Worm (Caenorhabditis elegans) whole organism, L4 larva: ENCODE results near the gene R02F11.9.

Source experiments
- D1046.2 ChIP-seq: fragments of 200-800 bp; sonication (Bioruptor generic); IDR thresholded peaks from 2 replicates; pipeline ENCODE4 v1.3.6; 2022; ENCODE audit warnings: missing genetic modification characterization, missing compliant biosample characterization
- F10B5.3 ChIP-seq: sonication (generic microtip); optimal IDR thresholded peaks from 2 replicates; lab custom pipeline; 2016; ENCODE audit warnings: mild to moderate bottlenecking, missing genetic modification characterization, missing compliant biosample characterization
- F26F4.8 ChIP-seq: fragments of 200-800 bp; sonication (Bioruptor generic); conservative IDR thresholded peaks from 2 replicates; pipeline ENCODE4 v1.3.6; 2022; ENCODE audit warnings: missing genetic modification characterization, missing compliant biosample characterization
- F37D6.2 ChIP-seq: sonication (generic microtip); optimal IDR thresholded peaks from 2 replicates; lab custom pipeline; 2016; ENCODE audit warnings: mild to moderate bottlenecking, missing genetic modification characterization, missing compliant biosample characterization
- F49E8.2 ChIP-seq: sonication (generic microtip); optimal IDR thresholded peaks from 2 replicates; lab custom pipeline; 2016; ENCODE audit warnings: missing compliant biosample characterization, mild to moderate bottlenecking, missing genetic modification characterization, borderline replicate concordance
- Y48G9A.11 ChIP-seq: fragments of 200-800 bp; sonication (Bioruptor generic); IDR thresholded peaks from 2 replicates; pipeline ENCODE4 v1.3.6; 2022; ENCODE audit warnings: missing genetic modification reagents, missing genetic modification characterization, missing compliant biosample characterization
- aha-1 ChIP-seq: fragments of 150-350 bp; peaks from one replicate; lab custom pipeline; 2014; ENCODE audit warnings: missing biosample characterization, missing genetic modification characterization
- arid-1 ChIP-seq: fragments of 200-800 bp; sonication (Bioruptor generic); conservative IDR thresholded peaks from 2 replicates; pipeline ENCODE4 v1.3.6; 2022; ENCODE audit warnings: missing genetic modification reagents, missing genetic modification characterization, missing compliant biosample characterization
- ceh-28 ChIP-seq: fragments of 150-350 bp; optimal IDR thresholded peaks from 2 replicates; lab custom pipeline; 2014; ENCODE audit warnings: missing biosample characterization, missing genetic modification reagents, missing genetic modification characterization
- ceh-44 ChIP-seq: fragments of 200-800 bp; sonication (Bioruptor generic); IDR thresholded peaks from 2 replicates; pipeline ENCODE4 v1.3.6; 2022; ENCODE audit warnings: missing genetic modification reagents, missing genetic modification characterization, missing compliant biosample characterization
- cey-2 ChIP-seq: sonication (generic microtip); optimal IDR thresholded peaks from 3 replicates; lab custom pipeline; 2017; ENCODE audit warnings: missing genetic modification characterization, mild to moderate bottlenecking, missing compliant biosample characterization, antibody characterized with exemption, borderline replicate concordance; ENCODE audit not compliant: insufficient read depth
- daf-12 ChIP-seq: fragments of 150-350 bp; optimal IDR thresholded peaks from 2 replicates; lab custom pipeline; 2014; ENCODE audit warnings: missing biosample characterization, missing genetic modification reagents, missing genetic modification characterization
- daf-16 ChIP-seq, 3 experiments: sonication (generic microtip); optimal IDR thresholded peaks; 2 replicates each; lab custom pipeline; 2016 to 2017; ENCODE audit warnings: missing genetic modification characterization in 3 of 3, missing genetic modification reagents in 3 of 3, mild to moderate bottlenecking in 2 of 3, missing compliant biosample characterization in 2 of 3, missing biosample characterization in 1 of 3, moderate library complexity in 1 of 3
- dmd-8 ChIP-seq: fragments of 200-800 bp; sonication (Bioruptor generic); IDR thresholded peaks from 2 replicates; pipeline ENCODE4 v1.3.6; 2022; ENCODE audit warnings: missing genetic modification characterization, missing compliant biosample characterization
- dmd-9 ChIP-seq: fragments of 200-800 bp; sonication (Bioruptor generic); IDR thresholded peaks from 2 replicates; pipeline ENCODE4 v1.3.6; 2022; ENCODE audit warnings: missing genetic modification reagents, missing genetic modification characterization, missing compliant biosample characterization
- duxl-1 ChIP-seq: sonication (generic microtip); optimal IDR thresholded peaks from 2 replicates; lab custom pipeline; 2016; ENCODE audit warnings: mild to moderate bottlenecking, missing genetic modification characterization, moderate library complexity, missing compliant biosample characterization; ENCODE audit not compliant: poor library complexity
- dve-1 ChIP-seq: sonication (generic microtip); optimal IDR thresholded peaks from 2 replicates; lab custom pipeline; 2017; ENCODE audit warnings: antibody characterized with exemption, mild to moderate bottlenecking, missing genetic modification characterization, missing compliant biosample characterization; ENCODE audit not compliant: insufficient read depth
- egl-27 ChIP-seq: sonication (generic microtip); optimal IDR thresholded peaks from 3 replicates; lab custom pipeline; 2017; ENCODE audit warnings: missing biosample characterization, missing genetic modification reagents, missing genetic modification characterization
- fkh-10 ChIP-seq: fragments of 150-350 bp; optimal IDR thresholded peaks from 2 replicates; lab custom pipeline; 2014; ENCODE audit warnings: missing biosample characterization, missing genetic modification reagents, missing genetic modification characterization
- fos-1 ChIP-seq: fragments of 150-350 bp; optimal IDR thresholded peaks from 2 replicates; lab custom pipeline; 2014; ENCODE audit warnings: missing biosample characterization, missing genetic modification characterization
- gei-8 ChIP-seq: fragments of 200-800 bp; sonication (Bioruptor generic); optimal IDR thresholded peaks from 2 replicates; lab custom pipeline; 2018; ENCODE audit warnings: mild to moderate bottlenecking, missing genetic modification characterization, missing compliant biosample characterization
- hif-1 ChIP-seq, 2 experiments: sonication (generic microtip); optimal IDR thresholded peaks; 2 replicates each; lab custom pipeline; 2016 to 2017; ENCODE audit warnings: missing compliant biosample characterization in 2 of 2, missing genetic modification characterization in 2 of 2, missing genetic modification reagents in 2 of 2, missing genotype in 2 of 2, mild to moderate bottlenecking in 1 of 2
- lin-1 ChIP-seq: fragments of 200-800 bp; sonication (Bioruptor generic); IDR thresholded peaks from 2 replicates; pipeline ENCODE4 v1.3.6; 2022; ENCODE audit warnings: missing genetic modification reagents, missing genetic modification characterization, missing compliant biosample characterization
- lin-15B ChIP-seq: fragments of 150-350 bp; sonication (generic microtip); optimal IDR thresholded peaks from 3 replicates; lab custom pipeline; 2014; ENCODE audit warnings: missing biosample characterization, missing genetic modification characterization
- lin-39 ChIP-seq: fragments of 150-350 bp; optimal IDR thresholded peaks from 2 replicates; lab custom pipeline; 2014; ENCODE audit warnings: missing biosample characterization, missing genetic modification reagents, missing genetic modification characterization
- lsy-2 ChIP-seq, 2 experiments: fragments of 150-350 bp in 1 of 2; sonication (generic microtip) in 1 of 2; optimal IDR thresholded peaks; 2 replicates each; lab custom pipeline; 2014 to 2017; ENCODE audit warnings: missing biosample characterization in 2 of 2, missing genetic modification characterization in 2 of 2
- madf-5 ChIP-seq, 2 experiments: fragments of 200-800 bp; sonication (Bioruptor generic); IDR thresholded peaks; 2 replicates each; pipeline ENCODE4 v1.3.6; 2022; ENCODE audit warnings: missing compliant biosample characterization in 2 of 2, missing genetic modification characterization in 2 of 2
- madf-9 ChIP-seq: fragments of 200-800 bp; sonication (Bioruptor generic); conservative IDR thresholded peaks from 2 replicates; pipeline ENCODE4 v1.3.6; 2022; ENCODE audit warnings: missing genetic modification reagents, missing genetic modification characterization, missing compliant biosample characterization
- mdl-1 ChIP-seq, 2 experiments: fragments of 150-350 bp in 1 of 2; sonication (generic microtip) in 1 of 2; optimal IDR thresholded peaks; 2 replicates each; lab custom pipeline; 2014 to 2017; ENCODE audit warnings: missing biosample characterization in 2 of 2, missing genetic modification characterization in 2 of 2
- mxl-2 ChIP-seq: fragments of 200-800 bp; sonication (Bioruptor generic); conservative IDR thresholded peaks from 2 replicates; pipeline ENCODE4 v1.3.6; 2022; ENCODE audit warnings: missing genetic modification reagents, missing genetic modification characterization, missing compliant biosample characterization
- mxl-3 ChIP-seq: fragments of 200-800 bp; sonication (Bioruptor generic); optimal IDR thresholded peaks from 2 replicates; lab custom pipeline; 2018; ENCODE audit warnings: mild to moderate bottlenecking, missing genetic modification characterization, missing compliant biosample characterization
- nhr-11 ChIP-seq: fragments of 150-350 bp; optimal IDR thresholded peaks from 2 replicates; lab custom pipeline; 2014; ENCODE audit warnings: missing biosample characterization, missing genetic modification characterization
- nhr-111 ChIP-seq: fragments of 200-800 bp; sonication (Bioruptor generic); optimal IDR thresholded peaks from 2 replicates; lab custom pipeline; 2018; ENCODE audit warnings: mild to moderate bottlenecking, missing genetic modification characterization, missing compliant biosample characterization
- nhr-28 ChIP-seq: fragments of 150-350 bp; optimal IDR thresholded peaks from 2 replicates; lab custom pipeline; 2014; ENCODE audit warnings: missing biosample characterization, missing genetic modification characterization
- nhr-41 ChIP-seq: fragments of 200-800 bp; sonication (Bioruptor generic); IDR thresholded peaks from 2 replicates; pipeline ENCODE4 v1.3.6; 2022; ENCODE audit warnings: missing genetic modification reagents, missing genetic modification characterization, missing compliant biosample characterization
- nhr-42 ChIP-seq: fragments of 200-800 bp; sonication (Bioruptor generic); IDR thresholded peaks from 2 replicates; pipeline ENCODE4 v1.3.6; 2022; ENCODE audit warnings: missing genetic modification characterization, missing compliant biosample characterization
- nhr-6 ChIP-seq: fragments of 150-350 bp; optimal IDR thresholded peaks from 2 replicates; lab custom pipeline; 2014; ENCODE audit warnings: missing biosample characterization, missing genetic modification characterization
- nhr-76 ChIP-seq: fragments of 150-350 bp; optimal IDR thresholded peaks from 2 replicates; lab custom pipeline; 2014; ENCODE audit warnings: missing biosample characterization, missing genetic modification characterization
- nhr-77 ChIP-seq: fragments of 150-350 bp; optimal IDR thresholded peaks from 2 replicates; lab custom pipeline; 2014; ENCODE audit warnings: missing biosample characterization, missing genetic modification characterization
- php-3 ChIP-seq: fragments of 200-800 bp; sonication (Bioruptor generic); IDR thresholded peaks from 2 replicates; pipeline ENCODE4 v1.3.6; 2022; ENCODE audit warnings: missing genetic modification reagents, missing genetic modification characterization, missing compliant biosample characterization
- sdz-12 ChIP-seq: fragments of 200-800 bp; sonication (Bioruptor generic); optimal IDR thresholded peaks from 2 replicates; lab custom pipeline; 2018; ENCODE audit warnings: mild to moderate bottlenecking, missing genetic modification characterization, missing compliant biosample characterization
- set-16 ChIP-seq: fragments of 200-800 bp; sonication (Bioruptor generic); IDR thresholded peaks from 2 replicates; pipeline ENCODE4 v1.3.6; 2022; ENCODE audit warnings: missing genetic modification reagents, missing genetic modification characterization, missing compliant biosample characterization
- snpc-1.2 ChIP-seq: fragments of 200-800 bp; sonication (Bioruptor generic); IDR thresholded peaks from 2 replicates; pipeline ENCODE4 v1.3.6; 2022; ENCODE audit warnings: missing genetic modification reagents, missing genetic modification characterization, missing compliant biosample characterization
- unc-130 ChIP-seq: sonication (generic microtip); optimal IDR thresholded peaks from 2 replicates; lab custom pipeline; 2016; ENCODE audit warnings: missing genetic modification reagents, missing genetic modification characterization, missing compliant biosample characterization
- unc-62 ChIP-seq, 3 experiments: fragments of 150-350 bp in 1 of 3; sonication (generic microtip); optimal IDR thresholded peaks in 2 of 3; peaks in 1 of 3; 1 replicate in 1 of 3; 2 replicates in 2 of 3; lab custom pipeline; 2014 to 2017; ENCODE audit warnings: missing biosample characterization in 3 of 3, missing genetic modification characterization in 3 of 3, missing genetic modification reagents in 3 of 3, missing genotype in 1 of 3
- zag-1 ChIP-seq: fragments of 150-350 bp; optimal IDR thresholded peaks from 2 replicates; lab custom pipeline; 2014; ENCODE audit warnings: missing biosample characterization, missing genetic modification characterization
- zfp-2 ChIP-seq: sonication (generic microtip); optimal IDR thresholded peaks from 2 replicates; lab custom pipeline; 2016; ENCODE audit warnings: mild to moderate bottlenecking, missing genetic modification characterization, missing compliant biosample characterization
- zip-2 ChIP-seq: fragments of 150-350 bp; optimal IDR thresholded peaks from 2 replicates; lab custom pipeline; 2014; ENCODE audit warnings: missing biosample characterization, missing genetic modification characterization
- ztf-7 ChIP-seq: fragments of 150-350 bp; optimal IDR thresholded peaks from 2 replicates; lab custom pipeline; 2014; ENCODE audit warnings: missing biosample characterization, missing genetic modification characterization

The R02F11.9 gene

ce11 chrV:4826710-4827380 is 39.6 kb downstream of the R02F11.9 start, which contains the start of the genes hsp-6 and C37H5.5 (continued):
- TF ChIP-seq unc-62 (GFP tag; optimal IDR thresholded peaks at IDR 0.05 in 1 of 2; lab: Kevin White, UChicago) (peak in 1 of 2 experiments; percentile 36), unc-62 (tag; optimal IDR thresholded peaks at IDR 0.05; lab: Kevin White, UChicago) (no peak), F10B5.3 (tag; lab: Kevin White, UChicago) (no peak), hif-1 (tag; optimal IDR thresholded peaks at IDR 0.05; lab: Kevin White, UChicago) (peak in 1 of 2 experiments; percentile 76), lin-15B (tag; lab: Kevin White, UChicago) (no peak), aha-1 (tag; lab: Kevin White, UChicago) (no peak), fos-1 (tag; lab: Kevin White, UChicago) (no peak), lin-39 (tag; lab: Kevin White, UChicago) (no peak), nhr-41 (GFP tag; lab: Robert Waterston, UW) (no peak), mxl-3 (GFP tag; lab: Kevin White, UChicago) (peak; percentile 24), ceh-28 (tag; lab: Kevin White, UChicago) (no peak), ceh-44 (GFP tag; lab: Robert Waterston, UW) (peak; percentile 23; the same call in 1 of the 2 replicates), zag-1 (no peak), zip-2 (tag; lab: Kevin White, UChicago) (no peak), daf-16 (GFP tag; optimal IDR thresholded peaks at IDR 0.05; lab: Kevin White, UChicago) (peak in 1 of 2 experiments; percentile 24), daf-16 (tag; optimal IDR thresholded peaks at IDR 0.05; lab: Kevin White, UChicago) (peak; percentile 56), daf-12 (tag; lab: Kevin White, UChicago) (no peak), nhr-6 (tag; lab: Kevin White, UChicago) (peak; percentile 88), mdl-1 (tag; optimal IDR thresholded peaks at IDR 0.05; lab: Kevin White, UChicago) (peak in 1 of 2 experiments; percentile 78), nhr-11 (peak; percentile 18), ztf-7 (tag; lab: Kevin White, UChicago) (peak; percentile 27), madf-9 (GFP tag; lab: Robert Waterston, UW) (0 out of 2 replicates have a peak, but pooled peaks have one; percentile 25), Y48G9A.11 (GFP tag; lab: Robert Waterston, UW) (no peak), zfp-2 (tag; lab: Kevin White, UChicago) (no peak), php-3 (GFP tag; lab: Robert Waterston, UW) (0 out of 2 replicates have a peak, but pooled peaks have one; percentile 29), nhr-77 (tag; lab: Kevin White, UChicago) (peak; percentile 79), cey-2 (no peak), D1046.2 (GFP tag; lab: Robert Waterston, UW) (no peak), nhr-76 (tag; lab: Kevin White, UChicago) (no peak), F26F4.8 (no peak), F37D6.2 (tag; lab: Kevin White, UChicago) (no peak), set-16 (no peak), madf-5 (GFP tag; IDR thresholded peaks at IDR 0.05; lab: Robert Waterston, UW) (no peak), unc-130 (peak; percentile 73), F49E8.2 (tag; lab: Kevin White, UChicago) (peak; percentile 36), sdz-12 (GFP tag; lab: Kevin White, UChicago) (no peak), dmd-8 (GFP tag; lab: Robert Waterston, UW) (no peak), snpc-1.2 (GFP tag; lab: Robert Waterston, UW) (no peak), duxl-1 (peak; percentile 40), fkh-10 (peak; percentile 73), dve-1 (tag; lab: Kevin White, UChicago) (peak; percentile 92), lin-1 (no peak), arid-1 (GFP tag; lab: Robert Waterston, UW) (peak; percentile 59; the same call in 1 of the 2 replicates), dmd-9 (GFP tag; lab: Robert Waterston, UW) (no peak), egl-27 (no peak), nhr-42 (GFP tag; lab: Robert Waterston, UW) (peak; percentile 64; the same call in 1 of the 2 replicates), gei-8 (GFP tag; lab: Kevin White, UChicago) (no peak), nhr-28 (tag; lab: Kevin White, UChicago) (peak; percentile 78), nhr-111 (GFP tag; lab: Kevin White, UChicago) (no peak), lsy-2 (tag; optimal IDR thresholded peaks at IDR 0.05; lab: Kevin White, UChicago) (peak; percentile 54 to 93), mxl-2 (GFP tag; lab: Robert Waterston, UW) (no peak)
